Fruit fly (Drosophila melanogaster): Measurements from ENCODE around the gene milt.
A peak's percentile ranks its signal among the peaks of the same experiment; 100 is the strongest.

milt gene

DNA sequence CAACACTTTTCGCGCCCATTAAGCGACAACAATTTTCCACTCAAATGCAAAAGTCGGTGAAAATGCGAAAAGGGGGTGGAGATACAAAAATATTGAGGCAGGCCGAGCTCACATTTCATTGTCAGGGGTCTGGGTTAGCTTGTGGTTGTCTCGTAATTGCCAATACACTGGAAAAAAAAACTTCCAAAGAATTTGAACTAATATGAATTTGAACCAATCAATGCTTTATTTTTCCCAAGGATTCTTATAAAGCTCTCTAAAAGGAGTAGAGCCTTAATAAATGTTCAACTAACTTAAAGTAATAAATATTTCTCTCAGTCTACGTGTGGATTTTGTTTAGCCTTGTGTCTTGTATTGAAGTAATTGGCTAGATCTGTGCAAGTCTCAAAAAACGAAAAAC is 35.4 kb downstream of the milt start:
- TF ChIP-seq Sp1 (GFP tag; optimal IDR thresholded peaks at IDR 0.05) (no peak), dmrt93B (GFP tag; optimal IDR thresholded peaks at IDR 0.05) (no peak), GATAd (GFP tag; optimal IDR thresholded peaks at IDR 0.05) (no peak), Abd-B (GFP tag; optimal IDR thresholded peaks at IDR 0.05) (no peak), CG9705 (GFP tag; optimal IDR thresholded peaks at IDR 0.05) (no peak), usp (GFP tag; optimal IDR thresholded peaks at IDR 0.05) (no peak), Jra (GFP tag; optimal IDR thresholded peaks at IDR 0.05) (no peak)

- TF ChIP-seq h (GFP tag; optimal IDR thresholded peaks at IDR 0.05) (peak; percentile 69), foxo (GFP tag; optimal IDR thresholded peaks at IDR 0.05) (peak in 1 of 2 experiments; percentile 49), fru (GFP tag; optimal IDR thresholded peaks at IDR 0.05) (peak; percentile 73), psq (GFP tag; optimal IDR thresholded peaks at IDR 0.05) (peak; percentile 33), Hr83 (GFP tag; optimal IDR thresholded peaks at IDR 0.05; ENCODE audit: poor library complexity, severe bottlenecking) (no peak), Sp1 (GFP tag; optimal IDR thresholded peaks at IDR 0.05) (peak; percentile 41), dl (GFP tag; optimal IDR thresholded peaks at IDR 0.05; ENCODE audit: insufficient read depth in 1 of 2, partially characterized antibody in 2 of 2) (no peak), ey (GFP tag; optimal IDR thresholded peaks at IDR 0.05) (peak; percentile 60), Hnf4 (GFP tag; optimal IDR thresholded peaks at IDR 0.05) (peak; percentile 61), rgr (GFP tag; optimal IDR thresholded peaks at IDR 0.05) (peak; percentile 61), Myc (optimal IDR thresholded peaks at IDR 0.05) (no peak), br (GFP tag; optimal IDR thresholded peaks at IDR 0.05) (peak; percentile 48), woc (GFP tag; optimal IDR thresholded peaks at IDR 0.05) (peak; percentile 6), HLH106 (tag; optimal IDR thresholded peaks at IDR 0.05) (peak; percentile 35), Dfd (GFP tag; optimal IDR thresholded peaks at IDR 0.05) (no peak), sage (GFP tag; optimal IDR thresholded peaks at IDR 0.05) (no peak), OdsH (GFP tag; optimal IDR thresholded peaks at IDR 0.05) (peak; percentile 31)
Observed at dm6 chr2L:7076055-7076700, 38.6 kb downstream of the milt start.

- TF ChIP-seq h (GFP tag; optimal IDR thresholded peaks at IDR 0.05) (no peak), Sp1 (GFP tag; optimal IDR thresholded peaks at IDR 0.05) (no peak), tai (GFP tag; optimal IDR thresholded peaks at IDR 0.05) (no peak), brk (GFP tag; optimal IDR thresholded peaks at IDR 0.05) (no peak), psq (GFP tag; optimal IDR thresholded peaks at IDR 0.05) (no peak), dmrt93B (GFP tag; optimal IDR thresholded peaks at IDR 0.05) (no peak), usp (GFP tag; optimal IDR thresholded peaks at IDR 0.05) (no peak), Vsx2 (GFP tag; optimal IDR thresholded peaks at IDR 0.05; ENCODE audit: partially characterized antibody) (no peak), HLH106 (tag; optimal IDR thresholded peaks at IDR 0.05) (no peak), CrebA (GFP tag; optimal IDR thresholded peaks at IDR 0.05; ENCODE audit: borderline replicate concordance) (no peak)
Observed at dm6 chr2L:7076804-7077203, 39.2 kb downstream of the milt start.

dm6 chr2L:7081307-7081706 is 43.7 kb downstream of the milt start:
- no peak for TF ChIP-seq CG9705 (GFP tag; optimal IDR thresholded peaks at IDR 0.05)
- no peak for TF ChIP-seq jim (GFP tag; optimal IDR thresholded peaks at IDR 0.05)
- TF ChIP-seq HLH106 (tag; optimal IDR thresholded peaks at IDR 0.05) = no peak
- no peak for TF ChIP-seq woc (GFP tag; optimal IDR thresholded peaks at IDR 0.05)
- TF ChIP-seq dsf (GFP tag; optimal IDR thresholded peaks at IDR 0.05; ENCODE audit: borderline replicate concordance) = no peak
- TF ChIP-seq lola (GFP tag; optimal IDR thresholded peaks at IDR 0.05) = no peak
- TF ChIP-seq Dif (GFP tag; optimal IDR thresholded peaks at IDR 0.05; ENCODE audit: partially characterized antibody) = no peak
- TF ChIP-seq Hr78 (GFP tag; optimal IDR thresholded peaks at IDR 0.05) = no peak
- TF ChIP-seq fru (GFP tag; optimal IDR thresholded peaks at IDR 0.05) = no peak
- TF ChIP-seq dl (GFP tag; optimal IDR thresholded peaks at IDR 0.05; ENCODE audit: insufficient read depth in 1 of 2, partially characterized antibody in 2 of 2) = no peak
- TF ChIP-seq Vsx2 (GFP tag; optimal IDR thresholded peaks at IDR 0.05; ENCODE audit: partially characterized antibody) = no peak
- TF ChIP-seq rgr (GFP tag; optimal IDR thresholded peaks at IDR 0.05) = no peak
- TF ChIP-seq GATAd (GFP tag; optimal IDR thresholded peaks at IDR 0.05) = no peak
- no peak for TF ChIP-seq CG32264 (GFP tag; optimal IDR thresholded peaks at IDR 0.05)
- no peak for TF ChIP-seq Jra (GFP tag; optimal IDR thresholded peaks at IDR 0.05)

Measured in whole organism, wandering third instar larva.